Worm (Caenorhabditis elegans): ENCODE results near the gene hmgr-1.

The hmgr-1 gene

ce11 chrIII:7314473-7314872, 44.8 kb upstream of the hmgr-1 start:
- TF ChIP-seq lir-3 (tag; optimal IDR thresholded peaks at IDR 0.05; ENCODE audit: poor library complexity) (no peak), vab-15 (tag; optimal IDR thresholded peaks at IDR 0.05) (no peak), lin-15B (tag; optimal IDR thresholded peaks at IDR 0.05) (no peak), zag-1 (tag; optimal IDR thresholded peaks at IDR 0.05) (no peak)

ce11 chrIII:7314927-7315547, 44.3 kb upstream of the hmgr-1 start, which contains the start of gene nspg-6:
TSS of gene nspg-6 (minus strand) at chrIII:7314977.
- TF ChIP-seq efl-3 (GFP tag; optimal IDR thresholded peaks at IDR 0.05): no peak
- peak; percentile 14 for TF ChIP-seq elt-2 (tag; optimal IDR thresholded peaks at IDR 0.05)

ce11 chrIII:7317354-7317753, 41.9 kb upstream of the hmgr-1 start:
- TF ChIP-seq alr-1 (tag; optimal IDR thresholded peaks at IDR 0.05; ENCODE audit: borderline replicate concordance): no peak
- no peak for TF ChIP-seq efl-1 (optimal IDR thresholded peaks at IDR 0.05)
- TF ChIP-seq efl-1 (GFP tag; optimal IDR thresholded peaks at IDR 0.05 in 1 of 2): peak in 1 of 2 experiments; percentile 47
- TF ChIP-seq lin-14 (GFP tag; optimal IDR thresholded peaks at IDR 0.05): no peak
- TF ChIP-seq snu-23 (GFP tag; optimal IDR thresholded peaks at IDR 0.05): no peak
- no peak for TF ChIP-seq unc-30 (tag; optimal IDR thresholded peaks at IDR 0.05)
- no peak for TF ChIP-seq zag-1 (tag; optimal IDR thresholded peaks at IDR 0.05)

ce11 chrIII:7319390-7319789, 39.9 kb upstream of the hmgr-1 start, which contains the start of gene F56C9.8:
TSS of gene F56C9.8 (minus strand) at chrIII:7319509.
- no peak for TF ChIP-seq aly-2 (tag; optimal IDR thresholded peaks at IDR 0.05)
- no peak for TF ChIP-seq tbx-2 (tag; optimal IDR thresholded peaks at IDR 0.05)
- no peak for TF ChIP-seq efl-1 (optimal IDR thresholded peaks at IDR 0.05)
- TF ChIP-seq efl-1 (GFP tag; optimal IDR thresholded peaks at IDR 0.05 in 1 of 2): peak in 1 of 2 experiments; percentile 90

- TF ChIP-seq vab-15 (tag; optimal IDR thresholded peaks at IDR 0.05): no peak
- TF ChIP-seq ets-5 (GFP tag; IDR thresholded peaks at IDR 0.05): no peak
- no peak for TF ChIP-seq C04F5.9 (tag; optimal IDR thresholded peaks at IDR 0.05)
- no peak for TF ChIP-seq mab-9 (GFP tag; IDR thresholded peaks at IDR 0.05)
- no peak for TF ChIP-seq blmp-1 (tag; optimal IDR thresholded peaks at IDR 0.05)
- TF ChIP-seq nhr-47 (tag; optimal IDR thresholded peaks at IDR 0.05): no peak
- no peak for TF ChIP-seq pag-3 (tag; optimal IDR thresholded peaks at IDR 0.05; ENCODE audit: borderline replicate concordance, insufficient read depth)
- peak in 1 of 2 experiments; percentile 12 for TF ChIP-seq lsy-2 (tag; optimal IDR thresholded peaks at IDR 0.05)
- TF ChIP-seq tlp-1 (tag; optimal IDR thresholded peaks at IDR 0.05): no peak
- no peak for TF ChIP-seq nhr-76 (tag; optimal IDR thresholded peaks at IDR 0.05)
- TF ChIP-seq fkh-8 (tag; optimal IDR thresholded peaks at IDR 0.05): no peak
- TF ChIP-seq hlh-17 (GFP tag; optimal IDR thresholded peaks at IDR 0.05; ENCODE audit: borderline replicate concordance): no peak
- peak in 1 of 2 experiments; percentile 12 for TF ChIP-seq lin-35 (GFP tag; optimal IDR thresholded peaks at IDR 0.05)
- TF ChIP-seq ceh-90 (tag; optimal IDR thresholded peaks at IDR 0.05): no peak
- no peak for TF ChIP-seq aly-2 (tag; optimal IDR thresholded peaks at IDR 0.05)
- TF ChIP-seq elt-2 (tag; optimal IDR thresholded peaks at IDR 0.05): peak; percentile 40
- no peak for TF ChIP-seq nhr-237 (tag; optimal IDR thresholded peaks at IDR 0.05)
- no peak for TF ChIP-seq nhr-19 (GFP tag; conservative IDR thresholded peaks at IDR 0.05)
- no peak for TF ChIP-seq lin-13 (GFP tag; optimal IDR thresholded peaks at IDR 0.05)
- no peak for TF ChIP-seq pax-3 (tag; optimal IDR thresholded peaks at IDR 0.05)
- TF ChIP-seq unc-130 (tag; optimal IDR thresholded peaks at IDR 0.05): no peak
- no peak for TF ChIP-seq ceh-88 (GFP tag; IDR thresholded peaks at IDR 0.05)
- TF ChIP-seq mep-1 (tag; optimal IDR thresholded peaks at IDR 0.05): no peak
- TF ChIP-seq sptf-1 (tag; optimal IDR thresholded peaks at IDR 0.05): no peak
- peak; percentile 5 for TF ChIP-seq nhr-71 (tag; optimal IDR thresholded peaks at IDR 0.05)
- no peak for TF ChIP-seq nhr-84 (tag; optimal IDR thresholded peaks at IDR 0.05)
- TF ChIP-seq aha-1 (tag; optimal IDR thresholded peaks at IDR 0.05): no peak
- no peak for TF ChIP-seq snu-23 (GFP tag; optimal IDR thresholded peaks at IDR 0.05)
- TF ChIP-seq egl-27 (tag; optimal IDR thresholded peaks at IDR 0.05): no peak
- TF ChIP-seq mdl-1 (tag; optimal IDR thresholded peaks at IDR 0.05): no peak
- TF ChIP-seq nhr-11 (tag; optimal IDR thresholded peaks at IDR 0.05): no peak
- TF ChIP-seq ceh-82 (tag; optimal IDR thresholded peaks at IDR 0.05): no peak
- TF ChIP-seq irx-1 (tag; optimal IDR thresholded peaks at IDR 0.05): no peak
- no peak for TF ChIP-seq egl-13 (tag; optimal IDR thresholded peaks at IDR 0.05)
Measured at ce11 chrIII:7322018-7322417, 37.3 kb upstream of the hmgr-1 start.
